Worm (Caenorhabditis elegans) whole organism, mixed stage, embryonic: ENCODE results near the gene F25H9.2.

Experiments
- ceh-39 ChIP-seq: fragments of 150-350 bp; optimal IDR thresholded peaks from 2 replicates; lab custom pipeline; 2014; ENCODE audit warnings: missing biosample characterization, missing genetic modification characterization
- ces-1 ChIP-seq: fragments of 150-350 bp; optimal IDR thresholded peaks from 2 replicates; lab custom pipeline; 2014; ENCODE audit warnings: missing biosample characterization, missing genetic modification reagents, missing genetic modification characterization
- elt-3 ChIP-seq: fragments of 150-350 bp; optimal IDR thresholded peaks from 2 replicates; lab custom pipeline; 2014; ENCODE audit warnings: missing biosample characterization, missing genetic modification characterization
- lin-32 ChIP-seq: fragments of 200-800 bp; sonication (Bioruptor generic); optimal IDR thresholded peaks from 2 replicates; lab custom pipeline; 2018; ENCODE audit warnings: mild to moderate bottlenecking, missing genetic modification characterization, missing compliant biosample characterization
- nhr-12 ChIP-seq: fragments of 150-350 bp; optimal IDR thresholded peaks from 2 replicates; lab custom pipeline; 2014; ENCODE audit warnings: missing biosample characterization, missing genetic modification characterization
- nhr-2 ChIP-seq: fragments of 150-350 bp; optimal IDR thresholded peaks from 2 replicates; lab custom pipeline; 2014; ENCODE audit warnings: missing biosample characterization, missing genetic modification characterization
- nhr-237 ChIP-seq: fragments of 150-350 bp; optimal IDR thresholded peaks from 2 replicates; lab custom pipeline; 2014; ENCODE audit warnings: missing biosample characterization, missing genetic modification characterization
- nhr-28 ChIP-seq: fragments of 150-350 bp; optimal IDR thresholded peaks from 2 replicates; lab custom pipeline; 2014; ENCODE audit warnings: missing biosample characterization, missing genetic modification characterization
- nhr-76 ChIP-seq: sonication (generic microtip); optimal IDR thresholded peaks from 2 replicates; lab custom pipeline; 2017; ENCODE audit warnings: missing biosample characterization, missing genetic modification characterization
- pha-4 ChIP-seq: fragments of 150-350 bp; optimal IDR thresholded peaks from 2 replicates; lab custom pipeline; 2018; ENCODE audit warnings: missing biosample characterization, missing genetic modification reagents, missing genetic modification characterization
- snpc-4 ChIP-seq: fragments of 150-350 bp; optimal IDR thresholded peaks from 2 replicates; lab custom pipeline; 2014; ENCODE audit warnings: missing biosample characterization, missing genetic modification characterization
- sptf-1 ChIP-seq: sonication (generic microtip); optimal IDR thresholded peaks from 2 replicates; lab custom pipeline; 2017; ENCODE audit warnings: mild to moderate bottlenecking, missing genetic modification characterization, moderate library complexity, missing compliant biosample characterization
- unc-62 ChIP-seq: fragments of 150-350 bp; optimal IDR thresholded peaks from 2 replicates; lab custom pipeline; 2014; ENCODE audit warnings: missing biosample characterization, missing genetic modification reagents, missing genetic modification characterization

ce11 chrV:13464123-13464522 is 6.2 kb downstream of the F25H9.2 start:
- TF ChIP-seq elt-3 (tag; lab: Kevin White, UChicago) = no peak
- TF ChIP-seq snpc-4 = no peak
- no peak for TF ChIP-seq ceh-39 (tag; lab: Kevin White, UChicago)
- TF ChIP-seq nhr-237 (tag; lab: Kevin White, UChicago) = no peak
- TF ChIP-seq nhr-76 (tag; lab: Kevin White, UChicago) = no peak
- TF ChIP-seq lin-32 = no peak
- TF ChIP-seq ces-1 (GFP tag; lab: Kevin White, UChicago) = peak; percentile 16
- TF ChIP-seq pha-4 (tag; lab: Kevin White, UChicago) = no peak
- TF ChIP-seq unc-62 (GFP tag; lab: Kevin White, UChicago) = no peak
- no peak for TF ChIP-seq nhr-12 (tag; lab: Kevin White, UChicago)
- TF ChIP-seq nhr-2 (tag; lab: Kevin White, UChicago) = no peak
- no peak for TF ChIP-seq sptf-1 (tag; lab: Kevin White, UChicago)
- no peak for TF ChIP-seq nhr-28 (tag; lab: Kevin White, UChicago)
